Fruit fly (Drosophila melanogaster) whole organism, pupa: ENCODE results near the gene Lsp2.
A peak's percentile ranks its signal among the peaks of the same experiment; 100 is the strongest.

ENCODE experiments used
- CG10348 ChIP-seq: fragments of 200-800 bp; sonication (Bioruptor generic); IDR thresholded peaks from 2 replicates; pipeline ENCODE4 v1.3.6; 2022; ENCODE audit warnings: missing biosample characterization, missing genetic modification characterization
- CG12605 ChIP-seq: fragments of 200-800 bp; sonication (Bioruptor generic); IDR thresholded peaks from 2 replicates; pipeline ENCODE4 v1.3.6; 2022; ENCODE audit warnings: missing biosample characterization, missing genetic modification characterization
- CG14655 ChIP-seq: fragments of 200-800 bp; sonication (Bioruptor generic); optimal IDR thresholded peaks from 3 replicates; lab custom pipeline; 2017; ENCODE audit warnings: mild to moderate bottlenecking, missing biosample characterization, missing genetic modification reagents, missing genetic modification characterization
- CG15710 ChIP-seq: fragments of 200-800 bp; sonication (Bioruptor generic); optimal IDR thresholded peaks from 2 replicates; lab custom pipeline; 2018; ENCODE audit warnings: missing biosample characterization, mild to moderate bottlenecking, missing genetic modification characterization, moderate library complexity
- CG17806 ChIP-seq: fragments of 200-800 bp; sonication (Bioruptor generic); optimal IDR thresholded peaks from 2 replicates; lab custom pipeline; 2018; ENCODE audit warnings: missing biosample characterization, mild to moderate bottlenecking, missing genetic modification characterization, moderate library complexity
- CG32121 ChIP-seq: fragments of 200-800 bp; sonication (Bioruptor generic); IDR thresholded peaks from 2 replicates; pipeline ENCODE4 v1.3.6; 2022; ENCODE audit warnings: missing biosample characterization, missing genetic modification characterization
- CG34367 ChIP-seq: fragments of 200-800 bp; sonication (Bioruptor generic); optimal IDR thresholded peaks from 2 replicates; lab custom pipeline; 2018; ENCODE audit warnings: missing biosample characterization, mild to moderate bottlenecking, missing genetic modification characterization
- CG4496 ChIP-seq: fragments of 200-800 bp; sonication (Bioruptor generic); IDR thresholded peaks from 3 replicates; pipeline ENCODE4 v1.3.6; 2022; ENCODE audit warnings: missing biosample characterization, missing genetic modification characterization
- CG8159 ChIP-seq: fragments of 200-800 bp; sonication (Bioruptor generic); optimal IDR thresholded peaks from 3 replicates; lab custom pipeline; 2018; ENCODE audit warnings: missing biosample characterization, mild to moderate bottlenecking, missing genetic modification characterization, moderate library complexity
- CG8301 ChIP-seq: fragments of 200-800 bp; sonication (Bioruptor generic); optimal IDR thresholded peaks from 2 replicates; lab custom pipeline; 2018; ENCODE audit warnings: missing biosample characterization, mild to moderate bottlenecking, missing genetic modification characterization
- CG9948 ChIP-seq: fragments of 200-800 bp; sonication (Bioruptor generic); optimal IDR thresholded peaks from 2 replicates; lab custom pipeline; 2018; ENCODE audit warnings: missing biosample characterization, mild to moderate bottlenecking, missing genetic modification characterization, moderate library complexity
- D1 ChIP-seq: fragments of 200-800 bp; sonication (Bioruptor generic); optimal IDR thresholded peaks from 2 replicates; lab custom pipeline; 2018; ENCODE audit warnings: missing biosample characterization, mild to moderate bottlenecking, missing genetic modification characterization, moderate library complexity
- EcR ChIP-seq: fragments of 200-800 bp; sonication (Bioruptor generic); optimal IDR thresholded peaks from 3 replicates; lab custom pipeline; 2019; ENCODE audit warnings: missing biosample characterization, missing genetic modification characterization, mild to moderate bottlenecking, moderate library complexity, missing genetic modification reagents
- Ets98B ChIP-seq: fragments of 200-800 bp; sonication (Bioruptor generic); IDR thresholded peaks from 2 replicates; pipeline ENCODE4 v1.3.6; 2022; ENCODE audit warnings: missing biosample characterization, missing genetic modification characterization
- Pif1A ChIP-seq: fragments of 200-800 bp; sonication (Bioruptor generic); optimal IDR thresholded peaks from 3 replicates; lab custom pipeline; 2016; ENCODE audit warnings: missing biosample characterization, missing genetic modification characterization
- Pif1B ChIP-seq: fragments of 200-800 bp; sonication (Bioruptor generic); optimal IDR thresholded peaks from 3 replicates; lab custom pipeline; 2016; ENCODE audit warnings: missing biosample characterization, missing genetic modification characterization
- Snoo ChIP-seq: fragments of 200-800 bp; sonication (Bioruptor generic); optimal IDR thresholded peaks from 3 replicates; lab custom pipeline; 2017; ENCODE audit warnings: missing biosample characterization, mild to moderate bottlenecking, missing genetic modification characterization, inconsistent platforms
- fd96Ca ChIP-seq: fragments of 200-800 bp; sonication (Bioruptor generic); IDR thresholded peaks from 3 replicates; pipeline ENCODE4 v1.3.6; 2022; ENCODE audit warnings: missing biosample characterization, missing genetic modification characterization
- gl ChIP-seq: fragments of 200-800 bp; sonication (Bioruptor generic); optimal IDR thresholded peaks from 2 replicates; lab custom pipeline; 2018; ENCODE audit warnings: missing biosample characterization, mild to moderate bottlenecking, missing genetic modification characterization
- rn ChIP-seq: fragments of 200-800 bp; sonication (Bioruptor generic); IDR thresholded peaks from 2 replicates; pipeline ENCODE4 v1.3.6; 2022; ENCODE audit warnings: missing biosample characterization, missing genetic modification characterization

The Lsp2 gene

dm6 chr3L:12162156-12162682 is 33.0 kb downstream of the Lsp2 start:
- TF ChIP-seq CG15710 (tag; lab: Kevin White, UChicago) = no peak
- no peak for TF ChIP-seq CG9948
- TF ChIP-seq gl = no peak
- no peak for TF ChIP-seq EcR (GFP tag; lab: Kevin White, UChicago)
- TF ChIP-seq CG12605 (GFP tag; lab: Robert Waterston, UW) = no peak
- TF ChIP-seq CG4496 (GFP tag; lab: Robert Waterston, UW) = no peak
- no peak for TF ChIP-seq CG14655 (GFP tag; lab: Kevin White, UChicago)
- no peak for TF ChIP-seq Ets98B (GFP tag; lab: Robert Waterston, UW)

DNA sequence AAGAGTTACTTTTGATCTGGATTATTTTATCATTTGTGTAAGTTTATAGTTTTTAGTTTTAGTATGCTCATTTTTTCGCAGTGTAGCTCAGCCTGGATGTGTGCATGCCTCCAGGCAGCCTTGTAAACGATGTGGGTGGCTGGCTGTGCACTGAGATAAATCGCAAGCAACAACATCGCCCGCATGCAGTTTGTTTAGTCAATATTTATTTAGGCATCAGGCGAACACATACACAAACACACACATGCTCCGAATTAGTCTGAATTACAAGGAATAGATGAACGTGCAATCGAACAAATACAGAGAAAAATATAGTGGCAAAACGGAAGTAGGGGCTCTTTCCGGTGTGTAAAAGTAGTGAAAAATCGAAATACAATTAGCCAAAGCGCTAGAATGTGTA is 33.9 kb downstream of the Lsp2 start:
- peak; percentile 52; the same call in 2 of the 3 replicates for TF ChIP-seq CG4496 (GFP tag; lab: Robert Waterston, UW)
- no peak for TF ChIP-seq CG10348 (GFP tag; lab: Robert Waterston, UW)
- TF ChIP-seq Ets98B (GFP tag; lab: Robert Waterston, UW) = 0 out of 2 replicates have a peak, but pooled peaks have one; percentile 14
- TF ChIP-seq CG32121 (GFP tag; lab: Robert Waterston, UW) = no peak

- TF ChIP-seq Snoo (tag; lab: Kevin White, UChicago) = no peak
- TF ChIP-seq gl = no peak
- no peak for TF ChIP-seq CG14655 (GFP tag; lab: Kevin White, UChicago)
- TF ChIP-seq EcR (GFP tag; lab: Kevin White, UChicago) = no peak
- TF ChIP-seq Pif1B (GFP tag; lab: Kevin White, UChicago) = no peak
- no peak for TF ChIP-seq D1 (tag; lab: Kevin White, UChicago)
- peak; percentile 80; the same call in 2 of the 3 replicates for TF ChIP-seq CG4496 (GFP tag; lab: Robert Waterston, UW)
- TF ChIP-seq CG9948 = no peak
- peak; percentile 62; the same call in 1 of the 2 replicates for TF ChIP-seq CG32121 (GFP tag; lab: Robert Waterston, UW)
- no peak for TF ChIP-seq CG34367 (tag; lab: Kevin White, UChicago)
- TF ChIP-seq rn = no peak
- no peak for TF ChIP-seq CG8159
- no peak for TF ChIP-seq CG15710 (tag; lab: Kevin White, UChicago)
- TF ChIP-seq CG12605 (GFP tag; lab: Robert Waterston, UW) = no peak
- TF ChIP-seq Ets98B (GFP tag; lab: Robert Waterston, UW) = no peak; the same call in 1 of the 2 replicates
- peak; percentile 65; the same call in 2 of the 3 replicates for TF ChIP-seq fd96Ca (GFP tag; lab: Robert Waterston, UW)
- TF ChIP-seq CG10348 (GFP tag; lab: Robert Waterston, UW) = no peak
Observed at dm6 chr3L:12163693-12164092, 34.5 kb downstream of the Lsp2 start, which contains the start of gene CG9760. TSS of gene CG9760 (minus strand) at chr3L:12163735.

- TF ChIP-seq EcR (GFP tag; lab: Kevin White, UChicago) (no peak), D1 (tag; lab: Kevin White, UChicago) (no peak), CG4496 (GFP tag; lab: Robert Waterston, UW) (no peak), rn (no peak), CG34367 (tag; lab: Kevin White, UChicago) (no peak), CG15710 (tag; lab: Kevin White, UChicago) (no peak), CG8301 (no peak), CG8159 (no peak), Pif1A (GFP tag; lab: Kevin White, UChicago) (no peak), Snoo (tag; lab: Kevin White, UChicago) (no peak), gl (no peak), CG10348 (GFP tag; lab: Robert Waterston, UW) (no peak), CG9948 (no peak), Pif1B (GFP tag; lab: Kevin White, UChicago) (no peak)
Observed at dm6 chr3L:12175382-12175781, 46.2 kb downstream of the Lsp2 start, which contains the start of gene Rh7. TSS of gene Rh7 (minus strand) at chr3L:12175482.

DNA sequence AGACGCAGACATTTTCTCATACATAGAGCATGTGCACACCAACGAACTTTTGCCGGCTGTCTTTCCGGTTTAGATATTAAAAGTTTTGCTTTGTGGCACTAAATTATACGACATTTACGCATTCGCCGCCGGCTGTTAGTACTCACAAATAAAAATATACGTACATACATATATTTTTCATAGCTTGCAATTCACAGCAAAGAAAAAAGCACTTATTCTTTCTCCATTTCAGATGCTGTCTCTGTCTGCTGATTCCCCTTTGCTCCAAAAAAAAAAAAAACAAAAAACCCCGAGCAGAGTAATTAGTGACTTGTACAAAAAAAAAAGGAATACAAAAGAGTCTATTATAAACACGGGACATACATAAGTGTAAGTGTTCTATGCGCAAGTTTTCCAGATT is 48.1 kb downstream of the Lsp2 start, which contains the start of gene CAH2:
Gene CAH2, plus strand, starts transcription at position 301 of the 400 bp plus-strand sequence.
- no peak for TF ChIP-seq CG34367 (tag; lab: Kevin White, UChicago)
- no peak for TF ChIP-seq CG15710 (tag; lab: Kevin White, UChicago)
- no peak for TF ChIP-seq EcR (GFP tag; lab: Kevin White, UChicago)
- TF ChIP-seq Pif1B (GFP tag; lab: Kevin White, UChicago) = no peak
- TF ChIP-seq CG9948 = no peak
- TF ChIP-seq gl = no peak
- TF ChIP-seq Pif1A (GFP tag; lab: Kevin White, UChicago) = no peak
- no peak for TF ChIP-seq CG17806 (tag; lab: Kevin White, UChicago)
- no peak for TF ChIP-seq CG12605 (GFP tag; lab: Robert Waterston, UW)
- no peak for TF ChIP-seq CG8301
- no peak for TF ChIP-seq rn
- no peak for TF ChIP-seq CG14655 (GFP tag; lab: Kevin White, UChicago)
- no peak for TF ChIP-seq CG10348 (GFP tag; lab: Robert Waterston, UW)
- no peak for TF ChIP-seq D1 (tag; lab: Kevin White, UChicago)
- no peak for TF ChIP-seq fd96Ca (GFP tag; lab: Robert Waterston, UW)
- TF ChIP-seq, all 21 proteins: peak for 0

DNA sequence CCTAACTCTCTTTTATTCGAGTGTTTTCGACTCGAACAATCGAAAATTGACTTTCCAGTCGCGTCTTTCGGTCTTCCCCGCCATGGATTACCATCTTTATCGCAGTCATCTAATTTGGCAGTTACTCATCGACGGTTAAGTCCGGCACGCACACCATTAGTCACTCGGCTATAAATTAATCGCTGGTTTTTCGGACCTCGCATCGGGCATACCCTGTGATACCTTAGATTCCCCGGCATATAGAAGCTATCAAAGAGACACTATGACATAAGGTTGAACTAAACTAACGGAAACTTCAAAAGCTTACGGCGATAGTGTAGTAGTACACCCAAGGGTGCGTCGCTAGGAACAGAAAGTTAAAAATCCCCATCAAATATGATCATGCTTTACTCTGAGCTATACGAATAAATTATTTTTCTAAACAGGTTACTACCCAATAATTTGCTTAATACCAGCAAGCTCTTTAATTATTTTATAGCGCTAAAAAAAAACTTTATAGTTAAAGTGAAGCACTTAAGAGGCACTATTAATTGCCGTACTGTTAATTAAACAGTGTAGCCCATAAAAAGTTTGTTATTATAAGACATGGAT is 49.7 kb downstream of the Lsp2 start:
- TF ChIP-seq CG8159 (no peak), gl (no peak), CG12605 (GFP tag; lab: Robert Waterston, UW) (no peak), EcR (GFP tag; lab: Kevin White, UChicago) (no peak), CG32121 (GFP tag; lab: Robert Waterston, UW) (no peak), rn (no peak), CG10348 (GFP tag; lab: Robert Waterston, UW) (no peak)
